Worm (Caenorhabditis elegans) whole organism, early embryonic: ENCODE results near the gene T13C5.2.

Source experiments
- ama-1 ChIP-seq: fragments of 150-350 bp; optimal IDR thresholded peaks from 2 replicates; lab custom pipeline; 2014
- hmg-4 ChIP-seq: fragments of 200-800 bp; sonication (Bioruptor generic); optimal IDR thresholded peaks from 2 replicates; lab custom pipeline; 2018; ENCODE audit warnings: mild to moderate bottlenecking, missing genetic modification characterization, missing compliant biosample characterization
- tbx-11 ChIP-seq: fragments of 200-800 bp; sonication (Bioruptor generic); IDR thresholded peaks from 2 replicates; pipeline ENCODE4 v1.3.6; 2022; ENCODE audit warnings: missing genetic modification characterization, missing compliant biosample characterization
- tbx-37 ChIP-seq: fragments of 200-800 bp; sonication (Bioruptor generic); conservative IDR thresholded peaks from 2 replicates; pipeline ENCODE4 v1.3.6; 2022; ENCODE audit warnings: missing genetic modification reagents, missing genetic modification characterization, missing compliant biosample characterization

DNA sequence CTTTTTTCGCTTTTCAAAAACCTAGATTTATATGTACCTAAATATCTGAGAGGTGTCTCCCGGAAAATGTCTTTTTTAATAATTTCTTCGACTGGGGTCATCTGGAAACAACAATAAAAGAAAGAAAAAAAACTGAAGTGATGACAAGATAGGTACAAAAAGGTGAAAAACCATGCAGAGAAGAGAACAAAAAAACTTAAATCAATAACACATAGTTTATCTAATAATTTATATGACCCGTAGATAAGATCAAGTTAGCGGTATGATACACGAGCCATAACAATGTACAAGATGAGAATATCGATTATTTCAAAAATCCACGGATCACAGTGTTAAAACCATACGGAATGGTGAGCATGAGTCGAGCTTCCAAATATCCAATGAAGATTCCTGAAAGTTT, 21.5 kb downstream of the T13C5.2 start, which contains the start of gene mtp-18:
- TF ChIP-seq tbx-37 (GFP tag; lab: Robert Waterston, UW) (no peak), ama-1 (no peak), tbx-11 (GFP tag; lab: Robert Waterston, UW) (no peak), hmg-4 (GFP tag; lab: Kevin White, UChicago) (no peak)
